Fruit fly (Drosophila melanogaster): ENCODE data around the gene CG8563.

- TF ChIP-seq CrebA (GFP tag; optimal IDR thresholded peaks at IDR 0.05; ENCODE audit: borderline replicate concordance) (no peak), rgr (GFP tag; optimal IDR thresholded peaks at IDR 0.05) (no peak), ey (GFP tag; optimal IDR thresholded peaks at IDR 0.05) (no peak), br (GFP tag; optimal IDR thresholded peaks at IDR 0.05) (no peak), N (GFP tag; optimal IDR thresholded peaks at IDR 0.05) (no peak), OdsH (GFP tag; optimal IDR thresholded peaks at IDR 0.05) (no peak), woc (GFP tag; optimal IDR thresholded peaks at IDR 0.05) (no peak), usp (GFP tag; optimal IDR thresholded peaks at IDR 0.05) (no peak), jim (GFP tag; optimal IDR thresholded peaks at IDR 0.05) (no peak), Myc (optimal IDR thresholded peaks at IDR 0.05) (no peak), Rel (GFP tag; optimal IDR thresholded peaks at IDR 0.05) (no peak), Rel (tag; optimal IDR thresholded peaks at IDR 0.05) (no peak)
These were observed at the start of gene CG8563 for dm6 chr3L:7390442-7390841.

All from whole organism, wandering third instar larva.